Fruit fly (Drosophila melanogaster) whole organism, embryonic: Measurements from ENCODE around the gene Ir94g.

ENCODE experiments used
- Antp ChIP-seq: fragments of 200-800 bp; sonication (Bioruptor generic); optimal IDR thresholded peaks from 3 replicates; lab custom pipeline; 2016; ENCODE audit warnings: missing biosample characterization, missing genetic modification characterization
- CG12236 ChIP-seq: fragments of 200-800 bp; sonication (Bioruptor generic); optimal IDR thresholded peaks from 2 replicates; lab custom pipeline; 2016; ENCODE audit warnings: missing biosample characterization, missing genetic modification characterization
- CG1233 ChIP-seq: fragments of 200-800 bp; sonication (Bioruptor generic); optimal IDR thresholded peaks from 4 replicates; lab custom pipeline; 2018; ENCODE audit warnings: missing biosample characterization, mild to moderate bottlenecking, missing genetic modification characterization
- CG12769 ChIP-seq: fragments of 200-800 bp; sonication (Bioruptor generic); optimal IDR thresholded peaks from 2 replicates; lab custom pipeline; 2019; ENCODE audit warnings: missing biosample characterization, mild to moderate bottlenecking, missing genetic modification characterization, moderate library complexity
- CG8359 ChIP-seq: fragments of 200-800 bp; sonication (Bioruptor generic); optimal IDR thresholded peaks from 2 replicates; lab custom pipeline; 2017; ENCODE audit warnings: missing biosample characterization, mild to moderate bottlenecking, missing genetic modification characterization, borderline replicate concordance
- D19A ChIP-seq: fragments of 200-800 bp; optimal IDR thresholded peaks from 3 replicates; lab custom pipeline; 2019; ENCODE audit warnings: missing biosample characterization, mild to moderate bottlenecking, missing genetic modification characterization, moderate library complexity
- Dip3 ChIP-seq: fragments of 200-800 bp; sonication (Bioruptor generic); optimal IDR thresholded peaks from 3 replicates; lab custom pipeline; 2016; ENCODE audit warnings: missing biosample characterization, missing genetic modification characterization
- Gsc ChIP-seq: fragments of 200-800 bp; sonication (Bioruptor generic); IDR thresholded peaks from 2 replicates; pipeline ENCODE4 v1.3.6; 2022; ENCODE audit warnings: missing biosample characterization, missing genetic modification characterization
- MESR4 ChIP-seq: fragments of 200-800 bp; sonication (Bioruptor generic); optimal IDR thresholded peaks from 2 replicates; lab custom pipeline; 2018; ENCODE audit warnings: missing biosample characterization, mild to moderate bottlenecking, missing genetic modification characterization, moderate library complexity
- chn ChIP-seq: fragments of 200-800 bp; sonication (Bioruptor generic); optimal IDR thresholded peaks from 2 replicates; lab custom pipeline; 2016; ENCODE audit warnings: missing biosample characterization, missing genetic modification characterization
- fd64A ChIP-seq: fragments of 200-800 bp; sonication (Bioruptor generic); optimal IDR thresholded peaks from 3 replicates; lab custom pipeline; 2018; ENCODE audit warnings: missing biosample characterization, mild to moderate bottlenecking, missing genetic modification characterization
- gcm2 ChIP-seq: fragments of 200-800 bp; sonication (Bioruptor generic); optimal IDR thresholded peaks from 2 replicates; lab custom pipeline; 2016; ENCODE audit warnings: missing biosample characterization, missing genetic modification characterization
- inv ChIP-seq: fragments of 200-800 bp; sonication (Bioruptor generic); IDR thresholded peaks from 2 replicates; pipeline ENCODE4 v1.3.6; 2022; ENCODE audit warnings: missing biosample characterization, missing genetic modification characterization; ENCODE audit not compliant: partially characterized antibody

DNA sequence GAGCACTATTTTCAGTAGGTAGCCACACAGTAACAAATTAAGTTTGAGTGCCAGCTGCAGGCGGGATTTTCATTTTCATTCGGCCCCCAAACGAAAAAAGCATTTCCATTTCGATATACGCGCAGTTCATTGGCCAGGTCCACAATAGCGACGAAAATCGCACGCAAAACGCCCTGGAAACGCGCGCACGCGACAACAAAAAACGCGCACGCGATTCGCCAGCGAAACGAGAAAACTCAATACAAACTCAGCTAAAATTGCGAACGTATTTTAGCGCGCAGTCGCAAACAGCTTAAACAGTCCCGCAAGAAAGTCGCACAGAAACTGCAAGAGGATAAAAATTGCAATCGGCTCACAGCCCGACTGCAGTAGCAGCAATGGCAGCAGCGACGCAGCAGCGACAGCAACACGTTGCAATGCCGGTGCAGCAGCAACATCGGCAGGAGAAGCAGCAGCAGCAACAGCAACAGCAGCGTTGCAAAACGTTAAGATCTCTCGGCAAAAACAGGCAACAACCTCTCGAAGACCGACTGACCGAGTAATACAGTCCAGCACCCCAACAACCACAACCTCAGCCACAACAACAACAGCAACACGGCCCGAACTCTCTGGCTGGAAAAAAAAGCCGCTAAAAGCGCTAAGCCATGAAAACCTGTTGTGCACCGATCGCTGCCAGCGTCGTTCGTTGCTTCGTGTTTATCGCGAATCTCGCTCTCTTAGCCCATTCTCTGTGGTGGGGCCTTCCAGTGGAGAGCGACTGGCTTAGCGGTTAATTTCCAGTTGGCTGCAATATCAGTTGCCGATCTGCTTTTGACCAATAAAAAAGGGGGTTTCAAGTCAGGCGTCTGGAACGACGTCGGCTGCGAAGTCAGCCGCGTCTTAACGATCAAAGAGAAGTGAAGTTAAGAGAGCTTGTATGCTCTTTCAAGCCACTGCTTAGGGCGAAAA lies 11.4 kb upstream of the Ir94g start, which contains the start of gene CG4374:
- no peak for TF ChIP-seq chn (GFP tag; lab: Kevin White, UChicago)
- TF ChIP-seq CG12769 (tag; lab: Kevin White, UChicago), result no peak
- TF ChIP-seq CG1233 (GFP tag; lab: Kevin White, UChicago), result no peak
- TF ChIP-seq Dip3 (GFP tag; lab: Kevin White, UChicago), result no peak
- TF ChIP-seq D19A (tag; lab: Kevin White, UChicago), result no peak
- no peak for TF ChIP-seq Antp
- no peak for TF ChIP-seq MESR4 (GFP tag; lab: Kevin White, UChicago)
- TF ChIP-seq inv (GFP tag; lab: Robert Waterston, UW), result no peak
- no peak for TF ChIP-seq CG12236 (GFP tag; lab: Kevin White, UChicago)
- TF ChIP-seq gcm2 (GFP tag; lab: Kevin White, UChicago), result no peak
- no peak for TF ChIP-seq Gsc (GFP tag; lab: Robert Waterston, UW)
- TF ChIP-seq fd64A (GFP tag; lab: Kevin White, UChicago), result no peak
- peak; percentile 99 for TF ChIP-seq CG8359 (GFP tag; lab: Kevin White, UChicago)
